Worm (Caenorhabditis elegans) whole organism, midembryonic: ENCODE data around the gene F55G11.2.

Experiments
- T22C8.4 ChIP-seq: fragments of 200-800 bp; sonication (Bioruptor generic); IDR thresholded peaks from 2 replicates; pipeline ENCODE4 v1.3.6; 2022; ENCODE audit warnings: missing genetic modification characterization, missing compliant biosample characterization
- cog-1 ChIP-seq: sonication (generic microtip); optimal IDR thresholded peaks from 2 replicates; lab custom pipeline; 2016; ENCODE audit warnings: missing genetic modification characterization, missing compliant biosample characterization
- flt-1 ChIP-seq: fragments of 200-800 bp; sonication (Bioruptor generic); IDR thresholded peaks from 2 replicates; pipeline ENCODE4 v1.3.6; 2022; ENCODE audit warnings: missing genetic modification characterization, missing compliant biosample characterization
- klf-2 ChIP-seq: fragments of 200-800 bp; sonication (Bioruptor generic); conservative IDR thresholded peaks from 2 replicates; pipeline ENCODE4 v1.3.6; 2022; ENCODE audit warnings: missing genetic modification reagents, missing genetic modification characterization, missing compliant biosample characterization
- med-1 ChIP-seq: sonication (generic microtip); optimal IDR thresholded peaks from 2 replicates; lab custom pipeline; 2017; ENCODE audit warnings: missing genetic modification characterization, mild to moderate bottlenecking, missing compliant biosample characterization, antibody characterized with exemption, missing genetic modification reagents; ENCODE audit not compliant: insufficient read depth
- ref-1 ChIP-seq: fragments of 200-800 bp; sonication (Bioruptor generic); conservative IDR thresholded peaks from 2 replicates; pipeline ENCODE4 v1.3.6; 2022; ENCODE audit warnings: missing genetic modification reagents, missing genetic modification characterization, missing compliant biosample characterization
- tab-1 ChIP-seq: fragments of 200-800 bp; sonication (Bioruptor generic); IDR thresholded peaks from 2 replicates; pipeline ENCODE4 v1.3.6; 2022; ENCODE audit warnings: missing genetic modification characterization, missing compliant biosample characterization
- ztf-23 ChIP-seq: fragments of 200-800 bp; sonication (Bioruptor generic); IDR thresholded peaks from 2 replicates; pipeline ENCODE4 v1.3.6; 2022; ENCODE audit warnings: missing genetic modification reagents, missing genetic modification characterization, missing compliant biosample characterization
- ztf-29 ChIP-seq: fragments of 200-800 bp; sonication (Bioruptor generic); IDR thresholded peaks from 2 replicates; pipeline ENCODE4 v1.3.6; 2022; ENCODE audit warnings: missing genetic modification reagents, missing genetic modification characterization, missing compliant biosample characterization

Gene F55G11.2

DNA sequence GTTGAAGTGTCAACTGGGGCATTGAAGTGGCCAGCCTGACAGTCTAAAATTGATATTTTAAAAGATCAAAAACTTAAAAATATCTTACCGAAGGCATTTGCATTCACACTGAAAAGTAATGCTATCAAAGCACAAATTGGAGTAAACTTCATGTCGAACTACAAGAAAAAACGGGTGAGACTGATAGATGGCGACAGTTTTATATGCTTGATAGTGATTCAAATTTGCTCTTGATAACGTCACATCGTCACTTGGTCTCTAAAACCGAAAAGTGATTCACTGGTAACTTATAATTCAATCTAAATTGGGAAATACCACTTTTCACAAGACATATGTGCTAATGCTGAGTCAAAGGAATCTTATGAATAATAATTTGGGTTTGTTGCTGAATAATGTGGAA lies 22.5 kb upstream of the F55G11.2 start, which contains the start of gene K10D11.5:
TSS of gene K10D11.5 (minus strand) at position 215 of the 400 bp plus-strand sequence.
- TF ChIP-seq klf-2 (no peak), ref-1 (GFP tag; lab: Robert Waterston, UW) (no peak), T22C8.4 (GFP tag; lab: Robert Waterston, UW) (no peak), ztf-29 (GFP tag; lab: Robert Waterston, UW) (no peak), cog-1 (tag; lab: Kevin White, UChicago) (no peak), tab-1 (no peak), med-1 (GFP tag; lab: Kevin White, UChicago) (no peak), ztf-23 (GFP tag; lab: Robert Waterston, UW) (no peak), flt-1 (GFP tag; lab: Robert Waterston, UW) (no peak)

DNA sequence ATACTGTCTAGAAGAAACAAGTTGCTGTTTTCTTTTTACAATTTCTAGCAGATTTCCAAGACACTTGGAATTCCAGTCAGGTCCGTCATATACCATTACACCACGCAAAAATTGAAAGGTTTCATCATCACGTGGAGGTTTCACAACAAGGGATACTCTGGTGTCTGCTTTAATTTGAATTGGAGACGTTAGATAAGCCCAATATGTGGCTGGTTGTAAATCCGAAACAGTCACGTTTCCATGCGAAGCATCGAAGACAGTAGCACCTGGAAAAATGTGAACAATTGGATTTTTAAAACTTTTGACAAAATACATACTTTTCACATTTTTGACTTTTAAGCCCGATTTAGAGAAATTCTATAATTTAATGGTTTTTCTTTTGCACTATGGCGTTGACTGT lies 21.5 kb upstream of the F55G11.2 start:
- no peak for TF ChIP-seq ref-1 (GFP tag; lab: Robert Waterston, UW)
- TF ChIP-seq flt-1 (GFP tag; lab: Robert Waterston, UW) = no peak
- no peak for TF ChIP-seq med-1 (GFP tag; lab: Kevin White, UChicago)
- no peak for TF ChIP-seq T22C8.4 (GFP tag; lab: Robert Waterston, UW)
- TF ChIP-seq tab-1 = no peak
- TF ChIP-seq cog-1 (tag; lab: Kevin White, UChicago) = no peak
- no peak for TF ChIP-seq ztf-29 (GFP tag; lab: Robert Waterston, UW)
- TF ChIP-seq klf-2 = no peak
- no peak for TF ChIP-seq ztf-23 (GFP tag; lab: Robert Waterston, UW)

DNA sequence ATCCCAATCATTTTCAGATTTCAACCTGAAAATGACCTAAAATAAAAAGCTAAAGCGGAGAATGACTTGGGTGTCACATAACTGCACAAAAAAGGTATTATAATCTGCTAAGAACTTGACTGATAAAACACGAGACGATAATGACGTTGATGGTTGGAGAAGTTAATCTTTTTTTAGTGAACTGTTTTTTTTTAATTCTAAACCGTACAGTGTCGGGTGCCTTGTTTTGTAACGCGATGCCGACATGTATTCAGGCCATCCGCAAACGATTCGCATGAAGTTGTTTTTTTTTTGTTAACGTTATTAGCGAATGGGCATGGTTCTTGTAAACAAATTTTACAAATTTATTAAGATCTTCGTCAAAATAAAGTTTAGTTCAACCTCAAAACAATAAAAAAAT lies 20.3 kb upstream of the F55G11.2 start, which contains the start of gene K10D11.6:
TSS of gene K10D11.6 (minus strand) at position 101 of the 400 bp plus-strand sequence.
- TF ChIP-seq ztf-23 (GFP tag; lab: Robert Waterston, UW) = no peak
- no peak for TF ChIP-seq klf-2
- no peak for TF ChIP-seq ref-1 (GFP tag; lab: Robert Waterston, UW)
- no peak for TF ChIP-seq ztf-29 (GFP tag; lab: Robert Waterston, UW)
- no peak for TF ChIP-seq med-1 (GFP tag; lab: Kevin White, UChicago)
- TF ChIP-seq T22C8.4 (GFP tag; lab: Robert Waterston, UW) = no peak
- TF ChIP-seq tab-1 = no peak
- TF ChIP-seq cog-1 (tag; lab: Kevin White, UChicago) = no peak
- no peak for TF ChIP-seq flt-1 (GFP tag; lab: Robert Waterston, UW)

DNA sequence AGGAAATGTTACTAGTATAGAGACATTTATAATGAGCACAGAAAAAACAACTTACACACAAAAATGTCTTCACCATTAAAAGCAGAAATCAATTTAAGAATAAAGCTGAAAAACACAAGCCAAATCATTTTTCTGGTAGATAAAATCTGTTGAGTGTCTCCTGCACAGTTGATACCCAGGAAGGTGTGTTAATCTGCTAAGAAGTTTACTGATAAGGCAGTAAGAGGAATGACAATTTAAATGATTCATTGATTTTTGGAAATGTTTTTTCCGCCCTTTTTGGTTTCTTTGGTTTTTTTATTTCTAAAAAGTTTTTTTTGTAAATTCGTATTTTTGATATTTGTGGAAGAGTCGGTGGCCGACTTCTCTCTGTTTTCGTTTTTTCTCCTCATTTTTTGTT lies 16.9 kb upstream of the F55G11.2 start, which contains the start of gene K10D11.3:
TSS of gene K10D11.3 (minus strand) at position 174 of the 400 bp plus-strand sequence.
- no peak for TF ChIP-seq ref-1 (GFP tag; lab: Robert Waterston, UW)
- TF ChIP-seq med-1 (GFP tag; lab: Kevin White, UChicago) = no peak
- no peak for TF ChIP-seq T22C8.4 (GFP tag; lab: Robert Waterston, UW)
- no peak for TF ChIP-seq ztf-23 (GFP tag; lab: Robert Waterston, UW)

DNA sequence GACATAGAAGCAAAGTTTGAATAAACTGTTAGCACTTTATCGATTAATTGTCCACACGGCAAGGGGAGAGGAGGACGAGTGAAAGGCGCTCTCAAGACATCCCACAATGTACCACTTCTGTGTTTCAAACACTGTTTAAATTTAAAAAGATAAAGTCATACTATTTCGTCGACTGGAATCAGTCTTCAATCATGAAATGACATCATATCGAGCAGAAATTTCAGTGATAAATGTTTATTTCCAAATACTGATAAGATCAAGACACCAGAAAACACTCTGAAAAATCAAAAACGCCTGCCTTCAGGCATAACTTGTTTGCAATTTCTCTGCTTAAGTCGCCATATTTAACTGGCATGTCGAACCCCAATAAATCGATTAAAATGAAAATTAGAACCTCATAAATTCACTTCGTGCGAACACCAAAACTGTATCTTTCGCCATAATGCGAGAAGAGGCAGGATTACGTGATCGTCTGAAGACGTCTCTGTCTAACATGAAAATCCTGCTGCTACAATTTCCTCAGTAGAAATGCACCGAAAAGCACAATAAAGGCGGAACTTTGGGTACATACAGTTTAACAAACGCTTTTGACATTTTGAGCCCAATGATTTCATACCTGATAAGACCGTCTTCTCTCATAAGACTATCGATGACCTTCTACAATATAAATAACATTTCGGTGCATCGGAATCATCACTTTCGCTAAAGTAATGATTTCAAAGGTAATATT lies 9.4 kb upstream of the F55G11.2 start, which contains the start of gene K10D11.2:
TSS of gene K10D11.2 (plus strand) at position 680 of the 730 bp plus-strand sequence.
- TF ChIP-seq ztf-29 (GFP tag; lab: Robert Waterston, UW) = no peak

DNA sequence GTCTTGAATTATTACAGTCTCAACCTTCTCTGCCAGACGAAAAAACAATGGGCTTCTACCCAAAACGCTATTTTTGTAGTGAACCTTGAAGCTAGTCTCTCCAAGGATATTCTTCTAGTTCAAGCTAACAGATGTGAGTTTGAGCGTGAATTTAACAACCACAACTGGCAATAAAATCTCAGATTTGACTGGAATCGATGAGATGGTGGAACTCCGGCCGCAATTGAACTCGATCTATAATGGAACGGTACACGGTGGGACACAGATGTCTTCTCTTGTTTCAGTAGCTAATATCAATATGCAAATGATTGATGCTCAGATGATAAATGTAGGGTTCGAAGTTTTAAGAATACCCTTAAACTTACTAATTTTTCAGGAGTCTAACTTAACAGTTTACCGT lies 8.6 kb upstream of the F55G11.2 start:
- TF ChIP-seq ztf-29 (GFP tag; lab: Robert Waterston, UW) (no peak), med-1 (GFP tag; lab: Kevin White, UChicago) (no peak), klf-2 (no peak), T22C8.4 (GFP tag; lab: Robert Waterston, UW) (no peak), ref-1 (GFP tag; lab: Robert Waterston, UW) (no peak), tab-1 (no peak), ztf-23 (GFP tag; lab: Robert Waterston, UW) (no peak), cog-1 (tag; lab: Kevin White, UChicago) (no peak), flt-1 (GFP tag; lab: Robert Waterston, UW) (no peak)

DNA sequence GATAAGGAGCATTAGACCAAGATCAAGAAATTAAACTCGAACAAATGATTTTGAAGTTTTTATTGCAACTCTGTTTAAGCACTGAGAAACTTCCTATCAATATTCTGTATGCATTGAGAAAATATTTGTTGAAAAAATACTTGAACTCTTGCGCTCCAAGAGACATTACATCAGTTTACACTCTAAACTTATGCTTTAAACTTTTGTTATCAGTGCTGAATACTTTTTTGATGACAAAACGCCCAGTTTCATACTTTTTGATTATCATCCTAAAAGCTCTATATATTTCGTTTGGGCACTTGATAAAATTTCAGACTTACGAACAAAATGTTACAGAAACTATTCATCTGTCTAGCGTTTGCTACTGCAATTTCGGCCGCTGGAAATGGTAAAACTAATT lies 6.9 kb upstream of the F55G11.2 start, which contains the start of gene dod-17:
TSS of gene dod-17 (plus strand) at position 323 of the 400 bp plus-strand sequence.
- no peak for TF ChIP-seq ztf-29 (GFP tag; lab: Robert Waterston, UW)
- no peak for TF ChIP-seq med-1 (GFP tag; lab: Kevin White, UChicago)
- no peak for TF ChIP-seq tab-1
- no peak for TF ChIP-seq klf-2
- TF ChIP-seq ref-1 (GFP tag; lab: Robert Waterston, UW) = no peak
- TF ChIP-seq ztf-23 (GFP tag; lab: Robert Waterston, UW) = no peak
- TF ChIP-seq flt-1 (GFP tag; lab: Robert Waterston, UW) = no peak
- TF ChIP-seq T22C8.4 (GFP tag; lab: Robert Waterston, UW) = no peak
- no peak for TF ChIP-seq cog-1 (tag; lab: Kevin White, UChicago)

DNA sequence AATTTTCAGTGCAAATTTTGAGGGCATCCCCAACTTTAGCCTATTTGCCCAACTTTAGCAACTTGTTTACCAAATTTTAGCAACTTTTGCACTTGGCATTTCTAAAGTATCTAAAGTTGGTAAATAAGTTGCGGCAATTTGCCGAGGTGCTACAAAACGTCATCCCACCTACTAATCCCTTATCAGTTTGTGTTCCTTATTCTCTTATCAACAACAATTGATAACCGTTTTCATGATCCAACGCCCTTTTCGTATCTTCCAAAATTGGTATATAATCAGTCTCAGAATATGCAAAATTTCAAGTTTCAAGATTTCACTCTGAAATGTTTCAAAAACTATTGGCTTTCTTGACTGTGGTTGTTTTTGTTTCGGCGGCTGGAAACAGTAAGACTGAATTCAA lies 4.2 kb upstream of the F55G11.2 start, which contains the start of gene F55G11.4:
TSS of gene F55G11.4 (plus strand) at position 289 of the 400 bp plus-strand sequence.
- TF ChIP-seq med-1 (GFP tag; lab: Kevin White, UChicago) = no peak
- no peak for TF ChIP-seq T22C8.4 (GFP tag; lab: Robert Waterston, UW)

DNA sequence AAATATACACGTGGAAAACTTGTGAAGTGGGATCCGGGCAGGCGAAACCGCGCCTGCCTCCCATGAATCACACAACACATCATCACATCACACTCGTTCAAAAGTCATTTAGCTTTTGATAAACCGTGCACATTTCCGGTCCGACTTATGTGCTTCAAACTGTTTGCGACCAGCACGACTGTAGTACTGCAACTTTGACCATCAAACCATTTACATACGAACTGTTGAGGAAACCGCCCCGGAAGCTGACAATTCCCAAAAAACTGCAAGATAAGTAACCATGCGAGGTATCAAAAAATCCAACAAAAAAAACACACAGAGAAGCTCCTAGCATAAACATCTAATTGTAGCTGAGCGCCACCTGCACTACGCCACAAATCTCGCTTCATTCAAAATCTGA lies 3.7 kb upstream of the F55G11.2 start:
- TF ChIP-seq med-1 (GFP tag; lab: Kevin White, UChicago) (no peak), ztf-23 (GFP tag; lab: Robert Waterston, UW) (no peak), ztf-29 (GFP tag; lab: Robert Waterston, UW) (no peak), flt-1 (GFP tag; lab: Robert Waterston, UW) (no peak), T22C8.4 (GFP tag; lab: Robert Waterston, UW) (no peak), tab-1 (no peak), klf-2 (no peak), ref-1 (GFP tag; lab: Robert Waterston, UW) (no peak), cog-1 (tag; lab: Kevin White, UChicago) (no peak)
